Fruit fly (Drosophila melanogaster) S2 (cell line): ENCODE measurements around the gene CG43051.

Experiments used
- CG8478 ChIP-seq: fragments of >200 bp; optimal IDR thresholded peaks from 2 replicates; lab custom pipeline; 2018
- CTCF ChIP-seq, 2 experiments: fragments of >200 bp; optimal IDR thresholded peaks; 2 replicates each; lab custom pipeline; 2018

DNA sequence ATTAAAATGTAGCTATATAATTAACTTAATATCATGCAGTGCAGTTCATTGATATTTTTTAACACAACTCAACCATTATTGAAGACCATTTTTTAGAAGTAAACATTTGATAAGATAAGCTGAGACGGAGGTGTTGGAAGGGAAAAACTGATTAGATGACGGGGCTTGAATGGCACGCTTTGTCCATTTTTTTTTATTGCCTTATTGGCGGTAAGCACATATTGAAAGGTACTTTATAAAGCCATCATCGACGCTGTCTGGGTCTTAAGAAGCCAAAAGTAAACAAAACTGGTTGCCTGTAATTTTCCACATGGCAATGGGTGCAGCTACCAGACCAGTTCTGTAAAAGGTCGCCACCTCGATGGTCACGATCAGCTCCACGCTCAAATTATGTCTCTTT lies 995 bp upstream of the CG43051 start:
- TF ChIP-seq CTCF (optimal IDR thresholded peaks at IDR 0.05; lab: Kevin White, UChicago): no peak
- no peak for TF ChIP-seq CG8478 (lab: Kevin White, UChicago)
